Fruit fly (Drosophila melanogaster): ENCODE measurements around the gene CG3308.

The CG3308 gene

dm6 chr3R:21297387-21297956 is 23.9 kb upstream of the CG3308 start (continued):
- peak; percentile 64 for TF ChIP-seq CG17186 (GFP tag; optimal IDR thresholded peaks at IDR 0.05)
- TF ChIP-seq H2.0 (GFP tag; IDR thresholded peaks at IDR 0.05): no peak
- peak; percentile 29 for TF ChIP-seq crc (GFP tag; optimal IDR thresholded peaks at IDR 0.05)
- TF ChIP-seq CG2712 (tag; optimal IDR thresholded peaks at IDR 0.05): peak; percentile 44
- TF ChIP-seq Sin3A (optimal IDR thresholded peaks at IDR 0.05): no peak
- no peak for TF ChIP-seq CG16815 (GFP tag; optimal IDR thresholded peaks at IDR 0.05)
- TF ChIP-seq MBD-R2 (GFP tag; IDR thresholded peaks at IDR 0.05): no peak
- TF ChIP-seq CG9797 (GFP tag; optimal IDR thresholded peaks at IDR 0.05): no peak
- TF ChIP-seq CG14441 (GFP tag; IDR thresholded peaks at IDR 0.05): no peak
- TF ChIP-seq hbn (GFP tag; IDR thresholded peaks at IDR 0.05; ENCODE audit: partially characterized antibody): no peak
- TF ChIP-seq Rfx (GFP tag; IDR thresholded peaks at IDR 0.05): no peak
- peak; percentile 59 for TF ChIP-seq corto (GFP tag; optimal IDR thresholded peaks at IDR 0.05)
- TF ChIP-seq sim (GFP tag; IDR thresholded peaks at IDR 0.05): no peak
- peak; percentile 89 for TF ChIP-seq schlank (tag; optimal IDR thresholded peaks at IDR 0.05)
- TF ChIP-seq nerfin-2 (GFP tag; IDR thresholded peaks at IDR 0.05; ENCODE audit: partially characterized antibody): no peak
- peak; percentile 58 for TF ChIP-seq Bdp1 (GFP tag; optimal IDR thresholded peaks at IDR 0.05)
- peak; percentile 83 for TF ChIP-seq CG8359 (GFP tag; optimal IDR thresholded peaks at IDR 0.05; ENCODE audit: borderline replicate concordance)
- no peak for TF ChIP-seq CG9817 (tag; optimal IDR thresholded peaks at IDR 0.05)
- no peak for TF ChIP-seq usp (GFP tag; optimal IDR thresholded peaks at IDR 0.05)
- no peak for TF ChIP-seq CG10959 (GFP tag; IDR thresholded peaks at IDR 0.05)
- TF ChIP-seq CG1529 (GFP tag; optimal IDR thresholded peaks at IDR 0.05): peak; percentile 64
- TF ChIP-seq phol (tag; optimal IDR thresholded peaks at IDR 0.05): no peak
- no peak for TF ChIP-seq bowl (GFP tag; IDR thresholded peaks at IDR 0.05)
- TF ChIP-seq Ets65A (GFP tag): peak; percentile 17
- TF ChIP-seq pum (GFP tag; optimal IDR thresholded peaks at IDR 0.05): peak; percentile 15
- peak; percentile 8 for TF ChIP-seq trh (GFP tag; optimal IDR thresholded peaks at IDR 0.05)
- peak; percentile 60 for TF ChIP-seq ash1 (GFP tag; optimal IDR thresholded peaks at IDR 0.05)
- TF ChIP-seq nerfin-1 (tag; optimal IDR thresholded peaks at IDR 0.05): peak; percentile 67
- no peak for TF ChIP-seq Chrac-16 (GFP tag; optimal IDR thresholded peaks at IDR 0.05)
- TF ChIP-seq CG1602 (GFP tag; optimal IDR thresholded peaks at IDR 0.05): peak; percentile 3

dm6 chr3R:21296728-21297386 is 23.2 kb upstream of the CG3308 start:
- no peak for TF ChIP-seq hth (optimal IDR thresholded peaks at IDR 0.05)
- TF ChIP-seq Pdp1 (GFP tag; optimal IDR thresholded peaks at IDR 0.05): peak in 1 of 2 experiments; percentile 99
- TF ChIP-seq pnt (GFP tag; optimal IDR thresholded peaks at IDR 0.05): no peak
- TF ChIP-seq CG15011 (GFP tag; optimal IDR thresholded peaks at IDR 0.05): no peak
- TF ChIP-seq Ssrp (tag; optimal IDR thresholded peaks at IDR 0.05): peak; percentile 69
- no peak for TF ChIP-seq fu2 (GFP tag; optimal IDR thresholded peaks at IDR 0.05)
- no peak for TF ChIP-seq CG13424 (tag; optimal IDR thresholded peaks at IDR 0.05)
- no peak for TF ChIP-seq CG4707 (GFP tag; optimal IDR thresholded peaks at IDR 0.05)
- no peak for TF ChIP-seq CG15601 (tag; optimal IDR thresholded peaks at IDR 0.05)
